Worm (Caenorhabditis elegans) whole organism, young adult: Measurements from ENCODE around the gene srw-130.

Experiments
- F55B11.4 ChIP-seq: sonication (generic microtip); optimal IDR thresholded peaks from 2 replicates; lab custom pipeline; 2016; ENCODE audit warnings: missing compliant biosample characterization, missing genetic modification characterization, borderline replicate concordance; ENCODE audit not compliant: insufficient read depth
- nfya-2 ChIP-seq: fragments of 200-800 bp; sonication (Bioruptor generic); IDR thresholded peaks from 2 replicates; pipeline ENCODE4 v1.3.6; 2022; ENCODE audit warnings: missing genetic modification reagents, missing genetic modification characterization, missing compliant biosample characterization
- snpc-4 ChIP-seq, 5 experiments: fragments of 150-350 bp in 1 of 5; sonication (generic microtip) in 4 of 5; optimal IDR thresholded peaks; 2 replicates each; lab custom pipeline; 2014 to 2018; ENCODE audit warnings: missing genetic modification characterization in 5 of 5, missing biosample characterization in 3 of 5, antibody characterized with exemption in 2 of 5, mild to moderate bottlenecking in 2 of 5, missing compliant biosample characterization in 2 of 5, missing genotype in 2 of 5, moderate library complexity in 2 of 5, missing genetic modification reagents in 1 of 5
- ztf-3 ChIP-seq: fragments of 200-800 bp; sonication (Bioruptor generic); optimal IDR thresholded peaks from 2 replicates; lab custom pipeline; 2018; ENCODE audit warnings: mild to moderate bottlenecking, missing genetic modification characterization, missing compliant biosample characterization

ce11 chrV:3538307-3538706 lies 10.4 kb downstream of the srw-130 start, which contains the start of gene nhr-93:
- TF ChIP-seq F55B11.4 (tag; lab: Kevin White, UChicago) (no peak), ztf-3 (no peak), snpc-4 (GFP tag; optimal IDR thresholded peaks at IDR 0.05; lab: Kevin White, UChicago) (no peak), snpc-4 (tag; optimal IDR thresholded peaks at IDR 0.05; lab: Kevin White, UChicago) (no peak), nfya-2 (GFP tag; lab: Robert Waterston, UW) (no peak)
